Worm (Caenorhabditis elegans) whole organism, young adult: ENCODE results near the gene fbxb-83.

Experiments used
- B0261.1 ChIP-seq: sonication (generic microtip); optimal IDR thresholded peaks from 2 replicates; lab custom pipeline; 2016; ENCODE audit warnings: mild to moderate bottlenecking, missing genetic modification characterization, moderate library complexity, missing compliant biosample characterization
- F49E8.2 ChIP-seq: sonication (generic microtip); optimal IDR thresholded peaks from 3 replicates; lab custom pipeline; 2017; ENCODE audit warnings: missing genetic modification characterization, mild to moderate bottlenecking, missing compliant biosample characterization, antibody characterized with exemption, moderate library complexity; ENCODE audit not compliant: insufficient read depth
- aptf-3 ChIP-seq: fragments of 200-800 bp; sonication (Bioruptor generic); IDR thresholded peaks from 2 replicates; pipeline ENCODE4 v1.3.6; 2022; ENCODE audit warnings: missing genetic modification characterization, missing compliant biosample characterization
- atf-7 ChIP-seq: sonication (generic microtip); optimal IDR thresholded peaks from 2 replicates; lab custom pipeline; 2017; ENCODE audit warnings: mild to moderate bottlenecking, missing genetic modification characterization, missing compliant biosample characterization
- dpl-1 ChIP-seq: fragments of 150-350 bp; optimal IDR thresholded peaks from 2 replicates; lab custom pipeline; 2014; ENCODE audit warnings: missing biosample characterization, missing genetic modification reagents, missing genetic modification characterization
- ets-4 ChIP-seq: fragments of 200-800 bp; sonication (Bioruptor generic); optimal IDR thresholded peaks from 2 replicates; lab custom pipeline; 2018; ENCODE audit warnings: mild to moderate bottlenecking, missing genetic modification characterization, missing compliant biosample characterization
- him-1 ChIP-seq: sonication (generic microtip); optimal IDR thresholded peaks from 2 replicates; lab custom pipeline; 2016; ENCODE audit warnings: missing genotype, missing genetic modification reagents, missing genetic modification characterization, missing compliant biosample characterization
- hmg-20 ChIP-seq: fragments of 200-800 bp; sonication (Bioruptor generic); IDR thresholded peaks from 2 replicates; pipeline ENCODE4 v1.3.6; 2022; ENCODE audit warnings: missing genetic modification reagents, missing genetic modification characterization, missing compliant biosample characterization
- hrde-1 ChIP-seq: sonication (generic microtip); optimal IDR thresholded peaks from 2 replicates; lab custom pipeline; 2016; ENCODE audit warnings: missing genetic modification characterization, mild to moderate bottlenecking, missing compliant biosample characterization, moderate library complexity, missing genotype, missing genetic modification reagents, borderline replicate concordance
- nfya-1 ChIP-seq: sonication (generic microtip); optimal IDR thresholded peaks from 2 replicates; lab custom pipeline; 2017; ENCODE audit warnings: antibody characterized with exemption, missing compliant biosample characterization, missing genetic modification characterization, borderline replicate concordance; ENCODE audit not compliant: insufficient read depth
- nhr-27 ChIP-seq: fragments of 200-800 bp; sonication (Bioruptor generic); optimal IDR thresholded peaks from 2 replicates; lab custom pipeline; 2018; ENCODE audit warnings: mild to moderate bottlenecking, missing genetic modification characterization, moderate library complexity, missing compliant biosample characterization
- nhr-90 ChIP-seq: sonication (generic microtip); optimal IDR thresholded peaks from 2 replicates; lab custom pipeline; 2016; ENCODE audit warnings: missing genotype, mild to moderate bottlenecking, missing genetic modification characterization, missing compliant biosample characterization
- repo-1 ChIP-seq: sonication (generic microtip); optimal IDR thresholded peaks from 2 replicates; lab custom pipeline; 2017; ENCODE audit warnings: mild to moderate bottlenecking, missing genetic modification characterization, missing compliant biosample characterization
- rpc-1 ChIP-seq, 2 experiments: fragments of 150-350 bp in 1 of 2; sonication (generic microtip) in 1 of 2; optimal IDR thresholded peaks; 2 replicates each; lab custom pipeline; 2014 to 2018; ENCODE audit warnings: missing biosample characterization in 1 of 2, missing genetic modification characterization in 1 of 2, missing genetic modification reagents in 1 of 2, missing genotype in 1 of 2

ce11 chrIII:165390-165789 is 20.4 kb upstream of the fbxb-83 start, which contains the start of gene F40G9.7:
- TF ChIP-seq him-1 (tag; lab: Kevin White, UChicago) (no peak), nfya-1 (tag; lab: Kevin White, UChicago) (no peak), F49E8.2 (tag; lab: Kevin White, UChicago) (no peak), hrde-1 (tag; lab: Kevin White, UChicago) (no peak), dpl-1 (GFP tag; lab: Kevin White, UChicago) (no peak), atf-7 (no peak), aptf-3 (no peak), nhr-90 (tag; lab: Kevin White, UChicago) (no peak), ets-4 (no peak), hmg-20 (GFP tag; lab: Robert Waterston, UW) (no peak), B0261.1 (tag; lab: Kevin White, UChicago) (no peak), nhr-27 (tag; lab: Kevin White, UChicago) (no peak), repo-1 (tag; lab: Kevin White, UChicago) (no peak), rpc-1 (optimal IDR thresholded peaks at IDR 0.05; lab: Kevin White, UChicago) (no peak), rpc-1 (tag; optimal IDR thresholded peaks at IDR 0.05; lab: Kevin White, UChicago) (no peak)
